Worm (Caenorhabditis elegans): ENCODE measurements around the gene F47B8.4.

- TF ChIP-seq M03D4.4 (tag; optimal IDR thresholded peaks at IDR 0.05), result no peak
- TF ChIP-seq mls-2 (tag; optimal IDR thresholded peaks at IDR 0.05), result no peak
- TF ChIP-seq mab-5 (tag; optimal IDR thresholded peaks at IDR 0.05), result no peak
- no peak for TF ChIP-seq nhr-12 (tag; optimal IDR thresholded peaks at IDR 0.05)
- TF ChIP-seq mep-1 (tag; optimal IDR thresholded peaks at IDR 0.05), result no peak
- no peak for TF ChIP-seq lin-13 (tag; optimal IDR thresholded peaks at IDR 0.05)
- no peak for TF ChIP-seq ceh-83 (GFP tag; optimal IDR thresholded peaks at IDR 0.05)
These were observed 40.2 kb upstream of the F47B8.4 start for ce11 chrV:14364586-14365248.

Measured in whole organism, mixed stage, embryonic.